Fruit fly (Drosophila melanogaster): ENCODE measurements around the gene CG32413.

- TF ChIP-seq psq (optimal IDR thresholded peaks at IDR 0.05), result no peak
- no peak for TF ChIP-seq CG8478 (optimal IDR thresholded peaks at IDR 0.05)
- TF ChIP-seq usp (GFP tag; optimal IDR thresholded peaks at IDR 0.05), result no peak
Measured at dm6 chr3L:5932363-5932914, 28.6 kb upstream of the CG32413 start, which contains the start of gene Rcc1.

Measured in whole organism.